Fruit fly (Drosophila melanogaster) whole organism, larva: Measurements from ENCODE around the gene CG31937.

Experiments used
- noc ChIP-seq: fragments of 200-800 bp; sonication (Bioruptor generic); optimal IDR thresholded peaks from 3 replicates; lab custom pipeline; 2019; ENCODE audit warnings: missing biosample characterization, mild to moderate bottlenecking, missing genetic modification characterization, moderate library complexity

The CG31937 gene

dm6 chr2L:1727162-1727825 is 2.4 kb upstream of the CG31937 start:
- no peak for TF ChIP-seq noc (tag; lab: Kevin White, UChicago)

- TF ChIP-seq noc (tag; lab: Kevin White, UChicago), result peak; percentile 100
Measured at dm6 chr2L:1727826-1728619, 1.7 kb upstream of the CG31937 start.

- TF ChIP-seq noc (tag; lab: Kevin White, UChicago), result no peak
Measured at dm6 chr2L:1728620-1728944, 1.1 kb upstream of the CG31937 start, which contains the start of gene Rrp40. Rrp40 (plus strand) TSS chr2L:1728732.

- peak; percentile 80 for TF ChIP-seq noc (tag; lab: Kevin White, UChicago)
Measured at dm6 chr2L:1730914-1731313, 1.2 kb downstream of the CG31937 start.

dm6 chr2L:1732189-1732588 is 2.5 kb downstream of the CG31937 start, which contains the start of the genes CG17652 and CG17646:
CG17652 (minus strand) TSS chr2L:1732356.
CG17646 (plus strand) TSS chr2L:1732524.
- no peak for TF ChIP-seq noc (tag; lab: Kevin White, UChicago)

- no peak for TF ChIP-seq noc (tag; lab: Kevin White, UChicago)
Measured at dm6 chr2L:1733155-1733813, 3.6 kb downstream of the CG31937 start.

- no peak for TF ChIP-seq noc (tag; lab: Kevin White, UChicago)
Measured at dm6 chr2L:1735133-1735532, 5.4 kb downstream of the CG31937 start.

dm6 chr2L:1737057-1737581 is 7.4 kb downstream of the CG31937 start:
- peak; percentile 84 for TF ChIP-seq noc (tag; lab: Kevin White, UChicago)

dm6 chr2L:1738054-1738453 is 8.4 kb downstream of the CG31937 start:
- no peak for TF ChIP-seq noc (tag; lab: Kevin White, UChicago)

dm6 chr2L:1740095-1740494 is 10.4 kb downstream of the CG31937 start:
- TF ChIP-seq noc (tag; lab: Kevin White, UChicago), result no peak

- peak; percentile 54 for TF ChIP-seq noc (tag; lab: Kevin White, UChicago)
Measured at dm6 chr2L:1743800-1744199, 14.1 kb downstream of the CG31937 start.

dm6 chr2L:1748410-1748809 is 18.7 kb downstream of the CG31937 start:
- TF ChIP-seq noc (tag; lab: Kevin White, UChicago), result no peak

dm6 chr2L:1751953-1752352 is 22.3 kb downstream of the CG31937 start, which contains the start of the genes CG17712 and CG17648:
CG17712 (minus strand) TSS chr2L:1752122.
CG17648 (plus strand) TSS chr2L:1752308.
- TF ChIP-seq noc (tag; lab: Kevin White, UChicago), result no peak

dm6 chr2L:1756351-1756750 is 26.7 kb downstream of the CG31937 start, which contains the start of gene Gr22f:
Gr22f (minus strand) TSS chr2L:1756451.
- no peak for TF ChIP-seq noc (tag; lab: Kevin White, UChicago)

dm6 chr2L:1758853-1759252 is 29.2 kb downstream of the CG31937 start, which contains the start of gene CG17650:
CG17650 (minus strand) TSS chr2L:1759093.
- no peak for TF ChIP-seq noc (tag; lab: Kevin White, UChicago)
